Fruit fly (Drosophila melanogaster): ENCODE measurements around the gene CG18266.
A peak's percentile ranks its signal among the peaks of the same experiment; 100 is the strongest.

Gene CG18266

dm6 chr2L:5623727-5624407, 27.2 kb downstream of the CG18266 start, which contains the start of gene Cyp6a16:
Gene Cyp6a16 (minus strand): TSS chr2L:5623762.
- TF ChIP-seq Smox (GFP tag; optimal IDR thresholded peaks at IDR 0.05) (no peak), OdsH (GFP tag; optimal IDR thresholded peaks at IDR 0.05) (peak; percentile 65), salr (GFP tag; optimal IDR thresholded peaks at IDR 0.05) (peak; percentile 27 to 33), Blimp-1 (GFP tag; optimal IDR thresholded peaks at IDR 0.05) (no peak), Sox102F (GFP tag; optimal IDR thresholded peaks at IDR 0.05) (no peak), CG11902 (GFP tag; optimal IDR thresholded peaks at IDR 0.05) (no peak), CG3032 (tag; optimal IDR thresholded peaks at IDR 0.05) (peak; percentile 65), CG8319 (GFP tag; optimal IDR thresholded peaks at IDR 0.05) (peak; percentile 12), acj6 (GFP tag; optimal IDR thresholded peaks at IDR 0.05) (peak; percentile 34), CG7368 (GFP tag; optimal IDR thresholded peaks at IDR 0.05) (no peak), Hr38 (GFP tag; optimal IDR thresholded peaks at IDR 0.05) (no peak), CG32006 (GFP tag; optimal IDR thresholded peaks at IDR 0.05) (peak; percentile 75), CG31627 (GFP tag; optimal IDR thresholded peaks at IDR 0.05) (no peak), fd85E (GFP tag; optimal IDR thresholded peaks at IDR 0.05) (no peak), CG3919 (GFP tag; optimal IDR thresholded peaks at IDR 0.05) (peak; percentile 75), Eip75B (GFP tag; optimal IDR thresholded peaks at IDR 0.05) (no peak), CG6808 (GFP tag; optimal IDR thresholded peaks at IDR 0.05) (peak; percentile 34), CG10669 (GFP tag; optimal IDR thresholded peaks at IDR 0.05) (peak; percentile 71), CG11294 (GFP tag; IDR thresholded peaks at IDR 0.05) (peak; percentile 76), achi (GFP tag; optimal IDR thresholded peaks at IDR 0.05) (peak; percentile 54), topi (GFP tag; optimal IDR thresholded peaks at IDR 0.05) (peak; percentile 31), Met (GFP tag; optimal IDR thresholded peaks at IDR 0.05) (no peak), Lpt (GFP tag; optimal IDR thresholded peaks at IDR 0.05) (peak; percentile 66), CG11762 (GFP tag; optimal IDR thresholded peaks at IDR 0.05; ENCODE audit: insufficient read depth) (peak; percentile 54), pdm3 (GFP tag; optimal IDR thresholded peaks at IDR 0.05) (peak; percentile 52), CG9139 (GFP tag; optimal IDR thresholded peaks at IDR 0.05) (peak; percentile 45), Hr4 (GFP tag; optimal IDR thresholded peaks at IDR 0.05) (peak; percentile 26), Hr39 (GFP tag; optimal IDR thresholded peaks at IDR 0.05) (no peak), Ets96B (tag; optimal IDR thresholded peaks at IDR 0.05) (peak; percentile 71), CG10631 (GFP tag; optimal IDR thresholded peaks at IDR 0.05) (peak; percentile 54), CG8119 (GFP tag; IDR thresholded peaks at IDR 0.05) (peak; percentile 51; the same call in 2 of the 3 replicates), CG6854 (GFP tag; optimal IDR thresholded peaks at IDR 0.05) (no peak), esn (GFP tag; optimal IDR thresholded peaks at IDR 0.05) (no peak), dac (GFP tag; optimal IDR thresholded peaks at IDR 0.05) (peak; percentile 42), vri (GFP tag; optimal IDR thresholded peaks at IDR 0.05) (no peak), CG6792 (GFP tag; optimal IDR thresholded peaks at IDR 0.05) (peak; percentile 22), fd59A (GFP tag; optimal IDR thresholded peaks at IDR 0.05) (no peak), svp (GFP tag) (peak; percentile 30), CG8632 (GFP tag; optimal IDR thresholded peaks at IDR 0.05) (no peak), eg (GFP tag; IDR thresholded peaks at IDR 0.05) (peak; percentile 88), CG6163 (GFP tag; IDR thresholded peaks at IDR 0.05) (peak; percentile 88), CG4318 (GFP tag; optimal IDR thresholded peaks at IDR 0.05) (peak; percentile 46), dsx (GFP tag; optimal IDR thresholded peaks at IDR 0.05; ENCODE audit: poor library complexity, severe bottlenecking) (peak; percentile 65), Sox14 (GFP tag; optimal IDR thresholded peaks at IDR 0.05) (peak; percentile 44), lz (GFP tag; optimal IDR thresholded peaks at IDR 0.05) (no peak), net (GFP tag; optimal IDR thresholded peaks at IDR 0.05) (peak; percentile 60), Ets21C (GFP tag; optimal IDR thresholded peaks at IDR 0.05) (no peak), ss (GFP tag; optimal IDR thresholded peaks at IDR 0.05) (peak; percentile 44 to 68), cyc (GFP tag; optimal IDR thresholded peaks at IDR 0.05) (no peak), CG6276 (GFP tag; optimal IDR thresholded peaks at IDR 0.05) (peak; percentile 69), CG34406 (GFP tag; optimal IDR thresholded peaks at IDR 0.05) (peak; percentile 11)
